Fruit fly (Drosophila melanogaster) S2 (cell line): ENCODE measurements around the gene Ostgamma.

Source experiments
- CG8478 ChIP-seq: fragments of >200 bp; optimal IDR thresholded peaks from 2 replicates; lab custom pipeline; 2018
- CTCF ChIP-seq, 2 experiments: fragments of >200 bp; optimal IDR thresholded peaks; 2 replicates each; lab custom pipeline; 2018

Gene Ostgamma

dm6 chr2L:8327783-8328327 is 19.9 kb upstream of the Ostgamma start:
- TF ChIP-seq CTCF (optimal IDR thresholded peaks at IDR 0.05; lab: Kevin White, UChicago) (no peak), CG8478 (lab: Kevin White, UChicago) (no peak)

- TF ChIP-seq CTCF (optimal IDR thresholded peaks at IDR 0.05; lab: Kevin White, UChicago), result no peak
- TF ChIP-seq CG8478 (lab: Kevin White, UChicago), result no peak
These were observed 19.2 kb upstream of the Ostgamma start, which contains the start of gene CG14275 for dm6 chr2L:8327272-8327555. Gene CG14275 (plus strand): TSS chr2L:8327456.

dm6 chr2L:8326414-8327271 is 18.7 kb upstream of the Ostgamma start:
- TF ChIP-seq CTCF (optimal IDR thresholded peaks at IDR 0.05; lab: Kevin White, UChicago) (no peak), CG8478 (lab: Kevin White, UChicago) (no peak)

dm6 chr2L:8325150-8325549 is 17.2 kb upstream of the Ostgamma start, which contains the start of gene CG7781:
Gene CG7781 (minus strand): TSS chr2L:8325409.
- TF ChIP-seq CG8478 (lab: Kevin White, UChicago) (no peak), CTCF (optimal IDR thresholded peaks at IDR 0.05; lab: Kevin White, UChicago) (no peak)

dm6 chr2L:8319858-8320525 is 12.0 kb upstream of the Ostgamma start, which contains the start of the genes mtsh and strat:
Gene mtsh (minus strand): TSS chr2L:8319908.
Gene strat (plus strand): TSS chr2L:8320328.
- TF ChIP-seq CTCF (optimal IDR thresholded peaks at IDR 0.05; lab: Kevin White, UChicago) (no peak), CG8478 (lab: Kevin White, UChicago) (no peak)

dm6 chr2L:8311741-8312140 is 3.7 kb upstream of the Ostgamma start:
- TF ChIP-seq CTCF (optimal IDR thresholded peaks at IDR 0.05; lab: Kevin White, UChicago), result no peak
- no peak for TF ChIP-seq CG8478 (lab: Kevin White, UChicago)

- TF ChIP-seq CG8478 (lab: Kevin White, UChicago), result no peak
These were observed 3.1 kb upstream of the Ostgamma start, which contains the start of the genes CG7810 and CG7806 for dm6 chr2L:8311091-8311490. Gene CG7810 (minus strand): TSS chr2L:8311195. Gene CG7806 (plus strand): TSS chr2L:8311399.

dm6 chr2L:8305409-8305808 is 2.6 kb downstream of the Ostgamma start, which contains the start of gene CG7840:
Gene CG7840 (plus strand): TSS chr2L:8305586.
- TF ChIP-seq CTCF (optimal IDR thresholded peaks at IDR 0.05; lab: Kevin White, UChicago) (no peak), CG8478 (lab: Kevin White, UChicago) (no peak)

- TF ChIP-seq CG8478 (lab: Kevin White, UChicago) (no peak), CTCF (optimal IDR thresholded peaks at IDR 0.05; lab: Kevin White, UChicago) (no peak)
These were observed 3.4 kb downstream of the Ostgamma start for dm6 chr2L:8304635-8305034.

- TF ChIP-seq CG8478 (lab: Kevin White, UChicago), result no peak
- TF ChIP-seq CTCF (optimal IDR thresholded peaks at IDR 0.05; lab: Kevin White, UChicago), result no peak
These were observed 5.1 kb downstream of the Ostgamma start, which contains the start of the genes wol and Scgalpha for dm6 chr2L:8302766-8303479. Gene wol (minus strand): TSS chr2L:8302985. Gene Scgalpha (plus strand): TSS chr2L:8303429.

dm6 chr2L:8300220-8301167 is 7.5 kb downstream of the Ostgamma start, which contains the start of gene Btk:
Gene Btk (minus strand): TSS chr2L:8301079.
- TF ChIP-seq CG8478 (lab: Kevin White, UChicago) (no peak), CTCF (optimal IDR thresholded peaks at IDR 0.05; lab: Kevin White, UChicago) (peak in 1 of 2 experiments; percentile 44)

dm6 chr2L:8299194-8299811 is 8.7 kb downstream of the Ostgamma start:
- TF ChIP-seq CTCF (optimal IDR thresholded peaks at IDR 0.05; lab: Kevin White, UChicago) (no peak), CG8478 (lab: Kevin White, UChicago) (no peak)

- TF ChIP-seq CG8478 (lab: Kevin White, UChicago), result no peak
- TF ChIP-seq CTCF (optimal IDR thresholded peaks at IDR 0.05; lab: Kevin White, UChicago), result no peak
These were observed 10.9 kb downstream of the Ostgamma start for dm6 chr2L:8297070-8297469.
